Worm (Caenorhabditis elegans) whole organism, L2 larva: ENCODE results near the gene cts-1.

Experiments
- C34F6.9 ChIP-seq: fragments of 150-350 bp; optimal IDR thresholded peaks from 2 replicates; lab custom pipeline; 2014; ENCODE audit warnings: missing biosample characterization, missing genetic modification characterization
- F13H6.1 ChIP-seq: sonication (generic microtip); optimal IDR thresholded peaks from 2 replicates; lab custom pipeline; 2016; ENCODE audit warnings: missing genetic modification characterization, missing compliant biosample characterization
- Y55F3AM.14 ChIP-seq: fragments of 200-800 bp; sonication (Bioruptor generic); optimal IDR thresholded peaks from 2 replicates; lab custom pipeline; 2018; ENCODE audit warnings: mild to moderate bottlenecking, missing genetic modification characterization, missing compliant biosample characterization
- ZK546.5 ChIP-seq: sonication (generic microtip); optimal IDR thresholded peaks from 2 replicates; lab custom pipeline; 2017; ENCODE audit warnings: missing biosample characterization, missing genetic modification characterization
- aly-2 ChIP-seq: fragments of 150-350 bp; optimal IDR thresholded peaks from 2 replicates; lab custom pipeline; 2014; ENCODE audit warnings: missing biosample characterization, missing genetic modification characterization
- ama-1 ChIP-seq: fragments of 150-350 bp; optimal IDR thresholded peaks from 2 replicates; lab custom pipeline; 2018; ENCODE audit warnings: inconsistent platforms
- blmp-1 ChIP-seq: sonication (generic microtip); optimal IDR thresholded peaks from 2 replicates; lab custom pipeline; 2017; ENCODE audit warnings: missing genetic modification characterization, mild to moderate bottlenecking, missing compliant biosample characterization, antibody characterized with exemption, moderate library complexity; ENCODE audit not compliant: insufficient read depth
- crh-2 ChIP-seq: sonication (generic microtip); optimal IDR thresholded peaks from 2 replicates; lab custom pipeline; 2017; ENCODE audit warnings: missing biosample characterization, missing genetic modification characterization
- dmd-4 ChIP-seq: sonication (generic microtip); optimal IDR thresholded peaks from 2 replicates; lab custom pipeline; 2017; ENCODE audit warnings: missing biosample characterization, missing genetic modification characterization
- egl-27 ChIP-seq: sonication (generic microtip); optimal IDR thresholded peaks from 3 replicates; lab custom pipeline; 2017; ENCODE audit warnings: missing biosample characterization, missing genetic modification reagents, missing genetic modification characterization
- elt-1 ChIP-seq: fragments of 150-350 bp; optimal IDR thresholded peaks from 2 replicates; lab custom pipeline; 2014; ENCODE audit warnings: missing biosample characterization, missing genetic modification characterization
- elt-3 ChIP-seq: sonication (generic microtip); optimal IDR thresholded peaks from 2 replicates; lab custom pipeline; 2017; ENCODE audit warnings: missing biosample characterization, missing genetic modification characterization
- fos-1 ChIP-seq: fragments of 150-350 bp; optimal IDR thresholded peaks from 2 replicates; lab custom pipeline; 2014; ENCODE audit warnings: missing biosample characterization, missing genetic modification characterization
- lin-13 ChIP-seq: fragments of 150-350 bp; optimal IDR thresholded peaks from 2 replicates; lab custom pipeline; 2014; ENCODE audit warnings: missing biosample characterization, missing genetic modification reagents, missing genetic modification characterization
- mab-5 ChIP-seq: fragments of 150-350 bp; optimal IDR thresholded peaks from 2 replicates; lab custom pipeline; 2014; ENCODE audit warnings: missing biosample characterization, missing genetic modification characterization
- mbf-1 ChIP-seq: sonication (generic microtip); optimal IDR thresholded peaks from 2 replicates; lab custom pipeline; 2017; ENCODE audit warnings: missing biosample characterization, missing genetic modification characterization
- mdl-1 ChIP-seq, 2 experiments: fragments of 150-350 bp in 1 of 2; sonication (generic microtip) in 1 of 2; optimal IDR thresholded peaks; 2 replicates each; lab custom pipeline; 2017; ENCODE audit warnings: missing biosample characterization in 2 of 2, missing genetic modification characterization in 2 of 2
- nhr-11 ChIP-seq: fragments of 150-350 bp; optimal IDR thresholded peaks from 2 replicates; lab custom pipeline; 2014; ENCODE audit warnings: missing biosample characterization, missing genetic modification characterization
- nhr-12 ChIP-seq: fragments of 150-350 bp; optimal IDR thresholded peaks from 2 replicates; lab custom pipeline; 2014; ENCODE audit warnings: missing biosample characterization, missing genetic modification characterization
- nhr-129 ChIP-seq: fragments of 150-350 bp; optimal IDR thresholded peaks from 2 replicates; lab custom pipeline; 2014; ENCODE audit warnings: missing biosample characterization, missing genetic modification characterization
- nhr-21 ChIP-seq: fragments of 150-350 bp; optimal IDR thresholded peaks from 2 replicates; lab custom pipeline; 2014; ENCODE audit warnings: missing biosample characterization, missing genetic modification characterization
- nhr-23 ChIP-seq: fragments of 150-350 bp; optimal IDR thresholded peaks from 2 replicates; lab custom pipeline; 2014; ENCODE audit warnings: missing biosample characterization, missing genetic modification reagents, missing genetic modification characterization
- nhr-237 ChIP-seq: fragments of 150-350 bp; optimal IDR thresholded peaks from 2 replicates; lab custom pipeline; 2014; ENCODE audit warnings: missing biosample characterization, missing genetic modification characterization
- nhr-25 ChIP-seq: fragments of 150-350 bp; sonication (generic microtip); optimal IDR thresholded peaks from 3 replicates; lab custom pipeline; 2014; ENCODE audit warnings: missing biosample characterization, missing genetic modification characterization
- nhr-6 ChIP-seq: fragments of 150-350 bp; optimal IDR thresholded peaks from 2 replicates; lab custom pipeline; 2014; ENCODE audit warnings: missing biosample characterization, missing genetic modification characterization
- peb-1 ChIP-seq: fragments of 150-350 bp; optimal IDR thresholded peaks from 2 replicates; lab custom pipeline; 2014; ENCODE audit warnings: missing biosample characterization, missing genetic modification characterization
- sem-4 ChIP-seq: fragments of 150-350 bp; optimal IDR thresholded peaks from 2 replicates; lab custom pipeline; 2014; ENCODE audit warnings: missing biosample characterization, missing genetic modification reagents, missing genetic modification characterization
- skn-1 ChIP-seq: sonication (generic microtip); optimal IDR thresholded peaks from 2 replicates; lab custom pipeline; 2017; ENCODE audit warnings: missing biosample characterization, missing genetic modification characterization
- sma-3 ChIP-seq: sonication (generic microtip); optimal IDR thresholded peaks from 2 replicates; lab custom pipeline; 2016; ENCODE audit warnings: missing genetic modification reagents, missing genetic modification characterization, missing compliant biosample characterization
- sma-9 ChIP-seq, 2 experiments: fragments of 150-350 bp in 1 of 2; sonication (generic microtip) in 1 of 2; optimal IDR thresholded peaks; 2 replicates each; lab custom pipeline; 2014 to 2016; ENCODE audit warnings: missing genetic modification characterization in 2 of 2, mild to moderate bottlenecking in 1 of 2, missing biosample characterization in 1 of 2, missing compliant biosample characterization in 1 of 2, missing genetic modification reagents in 1 of 2, moderate library complexity in 1 of 2
- unc-39 ChIP-seq: fragments of 150-350 bp; optimal IDR thresholded peaks from 2 replicates; lab custom pipeline; 2014; ENCODE audit warnings: missing biosample characterization, missing genetic modification characterization
- unc-62 ChIP-seq: fragments of 150-350 bp; optimal IDR thresholded peaks from 2 replicates; lab custom pipeline; 2014; ENCODE audit warnings: missing biosample characterization, missing genetic modification reagents, missing genetic modification characterization
- zag-1 ChIP-seq: fragments of 150-350 bp; optimal IDR thresholded peaks from 2 replicates; lab custom pipeline; 2014; ENCODE audit warnings: missing biosample characterization, missing genetic modification characterization
- ztf-1 ChIP-seq: fragments of 200-800 bp; sonication (Bioruptor generic); conservative IDR thresholded peaks from 2 replicates; pipeline ENCODE4 v1.3.6; 2022; ENCODE audit warnings: missing genetic modification characterization, missing compliant biosample characterization
- ztf-11 ChIP-seq: sonication (generic microtip); optimal IDR thresholded peaks from 2 replicates; lab custom pipeline; 2017; ENCODE audit warnings: missing biosample characterization, missing genetic modification characterization
- ztf-4 ChIP-seq: fragments of 150-350 bp; optimal IDR thresholded peaks from 2 replicates; lab custom pipeline; 2014; ENCODE audit warnings: missing biosample characterization, missing genetic modification characterization

Gene cts-1

DNA sequence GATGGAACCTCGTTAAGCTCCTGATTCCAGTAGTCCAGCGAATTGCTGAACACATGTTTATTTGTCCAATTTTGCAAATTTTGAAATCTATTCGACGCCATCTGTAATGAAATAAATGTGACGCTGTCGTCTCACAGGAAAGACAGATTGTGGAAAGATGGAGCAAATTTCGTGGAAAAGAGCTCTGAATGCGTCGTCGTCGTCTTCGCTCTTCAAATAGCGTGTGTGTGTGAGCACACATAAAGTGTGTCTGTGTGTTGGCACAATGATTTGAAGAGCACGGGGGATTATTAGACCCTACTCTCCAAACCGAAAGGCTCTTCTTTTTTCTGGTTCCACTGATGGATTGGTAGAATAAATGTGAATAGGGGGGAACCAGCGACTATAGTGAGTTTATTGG lies 30.3 kb downstream of the cts-1 start, which contains the start of gene unc-47:
Gene unc-47 (minus strand): TSS at position 101 of the 400 bp plus-strand sequence.
- TF ChIP-seq nhr-21, result no peak
- TF ChIP-seq nhr-129, result no peak
- TF ChIP-seq nhr-12 (tag; lab: Kevin White, UChicago), result no peak
- no peak for TF ChIP-seq fos-1 (tag; lab: Kevin White, UChicago)
- TF ChIP-seq blmp-1 (tag; lab: Kevin White, UChicago), result no peak
- no peak for TF ChIP-seq ztf-11 (tag; lab: Kevin White, UChicago)
- TF ChIP-seq unc-62 (GFP tag; lab: Kevin White, UChicago), result no peak
- no peak for TF ChIP-seq unc-39 (tag; lab: Kevin White, UChicago)
- TF ChIP-seq F13H6.1 (tag; lab: Kevin White, UChicago), result no peak
- TF ChIP-seq dmd-4 (tag; lab: Kevin White, UChicago), result no peak
- no peak for TF ChIP-seq elt-1 (tag; lab: Kevin White, UChicago)
- no peak for TF ChIP-seq mbf-1 (tag; lab: Kevin White, UChicago)
- TF ChIP-seq lin-13, result no peak
- TF ChIP-seq nhr-237 (tag; lab: Kevin White, UChicago), result no peak
- no peak for TF ChIP-seq ama-1 (lab: Kevin White, UChicago)

ce11 chrIII:10181868-10182267 lies 34.6 kb downstream of the cts-1 start:
- TF ChIP-seq ztf-4 (tag; lab: Kevin White, UChicago) (no peak), skn-1 (tag; lab: Kevin White, UChicago) (no peak), mdl-1 (tag; optimal IDR thresholded peaks at IDR 0.05; lab: Kevin White, UChicago) (no peak), nhr-25 (tag; lab: Kevin White, UChicago) (no peak)
- TF ChIP-seq, all 48 proteins: peak for 0

ce11 chrIII:10179444-10179843 lies 37.0 kb downstream of the cts-1 start:
- TF ChIP-seq mbf-1 (tag; lab: Kevin White, UChicago), result no peak
- TF ChIP-seq sem-4 (tag; lab: Kevin White, UChicago), result no peak
- no peak for TF ChIP-seq nhr-6 (tag; lab: Kevin White, UChicago)
- TF ChIP-seq mab-5, result no peak
- TF ChIP-seq ZK546.5 (tag; lab: Kevin White, UChicago), result no peak
- no peak for TF ChIP-seq sma-3 (GFP tag; lab: Kevin White, UChicago)
- TF ChIP-seq fos-1 (tag; lab: Kevin White, UChicago), result no peak
- TF ChIP-seq F13H6.1 (tag; lab: Kevin White, UChicago), result no peak
- TF ChIP-seq mdl-1 (tag; optimal IDR thresholded peaks at IDR 0.05; lab: Kevin White, UChicago), result no peak
- no peak for TF ChIP-seq ama-1 (lab: Kevin White, UChicago)
- no peak for TF ChIP-seq aly-2 (tag; lab: Kevin White, UChicago)
- no peak for TF ChIP-seq zag-1 (tag; lab: Kevin White, UChicago)
- no peak for TF ChIP-seq blmp-1 (tag; lab: Kevin White, UChicago)
- TF ChIP-seq Y55F3AM.14 (GFP tag; lab: Kevin White, UChicago), result no peak
- no peak for TF ChIP-seq C34F6.9 (tag; lab: Kevin White, UChicago)

DNA sequence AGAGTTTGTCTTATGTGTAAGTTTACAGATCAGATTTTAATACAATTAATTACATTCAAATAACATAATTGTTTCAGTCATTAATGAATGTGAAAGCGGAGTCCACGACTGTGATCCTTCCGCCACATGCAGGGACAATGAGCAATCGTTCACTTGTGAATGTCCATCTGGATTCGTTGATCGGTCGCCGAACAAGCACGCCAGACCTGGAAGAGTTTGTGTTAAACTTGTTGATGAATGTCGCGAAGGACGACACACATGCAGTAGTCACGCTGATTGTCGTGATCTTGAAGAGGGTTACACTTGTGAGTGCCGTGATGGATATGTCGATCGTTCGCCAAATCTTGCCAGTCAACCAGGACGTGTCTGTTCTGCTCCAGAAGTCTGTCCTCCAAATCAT lies 37.9 kb downstream of the cts-1 start:
- TF ChIP-seq Y55F3AM.14 (GFP tag; lab: Kevin White, UChicago) (no peak), nhr-11 (no peak), nhr-12 (tag; lab: Kevin White, UChicago) (no peak), nhr-237 (tag; lab: Kevin White, UChicago) (no peak), aly-2 (tag; lab: Kevin White, UChicago) (no peak), nhr-129 (no peak), mab-5 (no peak), peb-1 (tag; lab: Kevin White, UChicago) (no peak), sma-9 (GFP tag; optimal IDR thresholded peaks at IDR 0.05; lab: Kevin White, UChicago) (no peak), sma-9 (tag; optimal IDR thresholded peaks at IDR 0.05; lab: Kevin White, UChicago) (no peak), ztf-1 (GFP tag; lab: Robert Waterston, UW) (no peak), egl-27 (tag; lab: Kevin White, UChicago) (no peak), crh-2 (tag; lab: Kevin White, UChicago) (no peak), nhr-23 (tag; lab: Kevin White, UChicago) (no peak), elt-3 (tag; lab: Kevin White, UChicago) (no peak)
